Worm (Caenorhabditis elegans): Measurements from ENCODE around the gene F01G10.6.

F01G10.6 gene

DNA sequence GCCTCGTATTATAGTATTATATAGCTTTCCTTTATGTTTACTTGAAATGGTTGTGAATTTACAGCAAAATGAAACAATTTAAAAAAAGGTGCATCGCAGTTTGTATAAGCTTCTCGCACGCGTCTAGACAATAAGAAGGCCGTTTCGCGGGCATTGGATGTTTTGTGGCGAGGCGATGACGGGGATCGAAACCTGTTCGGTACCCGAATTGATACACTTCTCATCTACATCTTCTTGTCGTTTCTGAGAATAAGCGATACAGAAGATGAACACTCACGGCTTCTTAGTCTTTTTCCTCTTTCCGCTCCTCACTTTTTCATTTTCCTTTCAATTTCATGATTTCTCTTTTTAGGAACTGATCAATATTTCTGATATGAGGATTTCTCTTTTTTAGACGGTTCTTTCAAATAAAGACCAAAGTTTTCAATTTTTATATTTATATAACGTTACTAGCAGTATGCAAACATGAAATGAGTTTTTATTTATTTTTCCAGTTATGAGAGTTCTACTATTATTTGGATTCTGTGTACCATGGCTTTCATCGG, 18.3 kb upstream of the F01G10.6 start, which contains the start of gene F01G10.10 (continued):
- TF ChIP-seq pbrm-1 (GFP tag; IDR thresholded peaks at IDR 0.05) = no peak
- no peak for TF ChIP-seq snpc-1.3 (tag; optimal IDR thresholded peaks at IDR 0.05; ENCODE audit: insufficient read depth)
- peak in 1 of 2 experiments; percentile 31 for TF ChIP-seq rec-8 (tag; optimal IDR thresholded peaks at IDR 0.05)
- TF ChIP-seq atf-7 (tag; optimal IDR thresholded peaks at IDR 0.05) = no peak
- TF ChIP-seq repo-1 (tag; optimal IDR thresholded peaks at IDR 0.05) = no peak
- no peak for TF ChIP-seq nfya-1 (tag; optimal IDR thresholded peaks at IDR 0.05; ENCODE audit: borderline replicate concordance, insufficient read depth)
- no peak for TF ChIP-seq unc-62 (GFP tag; optimal IDR thresholded peaks at IDR 0.05)
- TF ChIP-seq Y53G8AR.9 (GFP tag; conservative IDR thresholded peaks at IDR 0.05) = peak; percentile 54; the same call in 1 of the 2 replicates
- no peak for TF ChIP-seq egl-18 (GFP tag; IDR thresholded peaks at IDR 0.05)
- no peak for TF ChIP-seq madf-10 (tag; optimal IDR thresholded peaks at IDR 0.05)
- TF ChIP-seq dox-1 (GFP tag; IDR thresholded peaks at IDR 0.05) = peak; percentile 60
- TF ChIP-seq mxl-1 (tag; optimal IDR thresholded peaks at IDR 0.05) = no peak
- no peak for TF ChIP-seq F52B5.7 (tag; optimal IDR thresholded peaks at IDR 0.05)
- no peak for TF ChIP-seq madf-8 (GFP tag; conservative IDR thresholded peaks at IDR 0.05)
- TF ChIP-seq chd-7 (tag; optimal IDR thresholded peaks at IDR 0.05) = peak; percentile 46
- TF ChIP-seq nfyb-1 (GFP tag; IDR thresholded peaks at IDR 0.05) = peak; percentile 10; the same call in 1 of the 2 replicates
- TF ChIP-seq F55B11.4 (tag; optimal IDR thresholded peaks at IDR 0.05; ENCODE audit: borderline replicate concordance, insufficient read depth) = no peak
- no peak for TF ChIP-seq cebp-1 (GFP tag; IDR thresholded peaks at IDR 0.05)
- TF ChIP-seq cebp-1 (tag; optimal IDR thresholded peaks at IDR 0.05) = peak; percentile 8
- no peak for TF ChIP-seq B0035.1 (tag; optimal IDR thresholded peaks at IDR 0.05)
- TF ChIP-seq Y95B8A.8 (GFP tag; IDR thresholded peaks at IDR 0.05) = no peak
- no peak for TF ChIP-seq unc-130 (GFP tag; optimal IDR thresholded peaks at IDR 0.05)
- no peak for TF ChIP-seq F57A8.1 (GFP tag; optimal IDR thresholded peaks at IDR 0.05)
- TF ChIP-seq ztf-25 (GFP tag; IDR thresholded peaks at IDR 0.05) = 0 out of 2 replicates have a peak, but pooled peaks have one; percentile 64
- peak; percentile 25; the same call in 1 of the 2 replicates for TF ChIP-seq F33H1.4 (GFP tag; IDR thresholded peaks at IDR 0.05)
- TF ChIP-seq rcor-1 (GFP tag; IDR thresholded peaks at IDR 0.05) = peak; percentile 49
- peak; percentile 61; the same call in 1 of the 2 replicates for TF ChIP-seq Y79H2A.3 (GFP tag; conservative IDR thresholded peaks at IDR 0.05)
- TF ChIP-seq ceh-58 (GFP tag; IDR thresholded peaks at IDR 0.05) = 0 out of 2 replicates have a peak, but pooled peaks have one; percentile 71
- no peak for TF ChIP-seq Y56A3A.18 (GFP tag; IDR thresholded peaks at IDR 0.05)
- no peak for TF ChIP-seq K12H6.12 (tag; optimal IDR thresholded peaks at IDR 0.05)
- TF ChIP-seq F57C9.4 (tag; optimal IDR thresholded peaks at IDR 0.05) = no peak
- peak; percentile 69; the same call in 1 of the 2 replicates for TF ChIP-seq ceh-91 (GFP tag; IDR thresholded peaks at IDR 0.05)
- peak; percentile 43 for TF ChIP-seq D2030.7 (GFP tag; IDR thresholded peaks at IDR 0.05)
- 0 out of 2 replicates have a peak, but pooled peaks have one; percentile 63 for TF ChIP-seq hsf-1 (GFP tag; IDR thresholded peaks at IDR 0.05)
- peak; percentile 30 for TF ChIP-seq lin-54 (GFP tag; optimal IDR thresholded peaks at IDR 0.05)
- no peak for TF ChIP-seq F22D6.2 (tag; optimal IDR thresholded peaks at IDR 0.05)
- no peak for TF ChIP-seq egrh-3 (GFP tag; IDR thresholded peaks at IDR 0.05)
- TF ChIP-seq B0019.2 (GFP tag; conservative IDR thresholded peaks at IDR 0.05) = no peak
- TF ChIP-seq madf-3 (GFP tag; IDR thresholded peaks at IDR 0.05) = peak; percentile 82; the same call in 1 of the 2 replicates
- no peak for TF ChIP-seq Y67H2A.10 (GFP tag; conservative IDR thresholded peaks at IDR 0.05)
- no peak for TF ChIP-seq hlh-12 (tag; optimal IDR thresholded peaks at IDR 0.05)
- TF ChIP-seq F23B12.7 (tag; optimal IDR thresholded peaks at IDR 0.05; ENCODE audit: insufficient read depth) = no peak
- TF ChIP-seq lsl-1 (GFP tag; optimal IDR thresholded peaks at IDR 0.05) = no peak
- no peak for TF ChIP-seq tbx-9 (tag; optimal IDR thresholded peaks at IDR 0.05; ENCODE audit: borderline replicate concordance)
- no peak for TF ChIP-seq mel-28 (tag; optimal IDR thresholded peaks at IDR 0.05; ENCODE audit: borderline replicate concordance)
- no peak for TF ChIP-seq sdz-38 (tag; optimal IDR thresholded peaks at IDR 0.05)
- no peak for TF ChIP-seq nhr-179 (tag; optimal IDR thresholded peaks at IDR 0.05)
- no peak for TF ChIP-seq nhr-80 (tag; optimal IDR thresholded peaks at IDR 0.05)

All from whole organism, young adult.